Worm (Caenorhabditis elegans): ENCODE data around the gene cav-2.

- TF ChIP-seq pqm-1 (tag; optimal IDR thresholded peaks at IDR 0.05) (no peak), mdl-1 (tag; optimal IDR thresholded peaks at IDR 0.05) (no peak), nhr-71 (tag; optimal IDR thresholded peaks at IDR 0.05) (no peak), alr-1 (tag; optimal IDR thresholded peaks at IDR 0.05; ENCODE audit: borderline replicate concordance) (no peak), nhr-237 (tag; optimal IDR thresholded peaks at IDR 0.05) (no peak), skn-1 (tag; optimal IDR thresholded peaks at IDR 0.05) (no peak), jun-1 (tag; optimal IDR thresholded peaks at IDR 0.05) (no peak), tbx-2 (tag; optimal IDR thresholded peaks at IDR 0.05) (no peak), efl-1 (optimal IDR thresholded peaks at IDR 0.05) (no peak), efl-1 (GFP tag; optimal IDR thresholded peaks at IDR 0.05 in 1 of 2) (peak in 1 of 2 experiments; percentile 79), nhr-77 (tag; optimal IDR thresholded peaks at IDR 0.05) (no peak)
These were observed 8.9 kb downstream of the cav-2 start, which contains the start of gene slrp-1 for ce11 chrV:13565781-13566180.

All from whole organism, L1 larva.